Fruit fly (Drosophila melanogaster): ENCODE data around the gene CSN8.

CSN8 gene

DNA sequence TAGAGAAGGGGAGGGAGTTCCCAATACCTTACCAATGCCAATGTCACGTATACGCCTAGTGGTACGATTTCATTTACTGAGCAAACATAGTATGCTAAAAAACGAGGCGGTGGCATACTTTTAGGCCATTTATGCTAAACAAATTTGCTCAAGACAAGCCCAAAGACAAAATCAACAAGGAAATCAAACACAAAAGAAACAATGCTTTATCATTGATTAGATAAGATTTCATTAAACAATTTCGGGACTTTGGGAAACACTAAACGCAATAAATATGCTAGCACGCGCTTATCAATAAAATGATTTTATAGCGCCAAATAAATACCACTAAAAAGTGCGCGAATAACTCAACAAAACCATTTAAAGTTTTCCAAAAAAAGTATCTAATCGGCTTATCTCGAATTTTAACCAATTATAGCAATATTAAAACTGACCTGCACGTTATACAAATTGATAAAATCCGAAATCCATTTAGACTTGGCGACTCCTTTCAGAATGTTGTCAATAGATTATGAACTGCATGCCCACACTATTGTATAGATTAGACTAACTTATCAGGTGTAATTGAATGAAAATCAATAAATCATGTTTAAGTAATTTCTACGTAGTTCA, 14.0 kb upstream of the CSN8 start (continued):
- TF ChIP-seq Abd-B (GFP tag; optimal IDR thresholded peaks at IDR 0.05) (no peak), gsb (GFP tag; IDR thresholded peaks at IDR 0.05) (no peak), CG11696 (GFP tag; IDR thresholded peaks at IDR 0.05) (no peak), eve (GFP tag; optimal IDR thresholded peaks at IDR 0.05) (no peak), Nf-YC (tag; optimal IDR thresholded peaks at IDR 0.05) (no peak), zfh2 (GFP tag; optimal IDR thresholded peaks at IDR 0.05) (no peak), yki (optimal IDR thresholded peaks at IDR 0.05) (no peak), HLHmδ (GFP tag; optimal IDR thresholded peaks at IDR 0.05) (no peak), CG9817 (tag; optimal IDR thresholded peaks at IDR 0.05) (peak; percentile 12), NC2β (GFP tag; optimal IDR thresholded peaks at IDR 0.05) (no peak), MESR4 (GFP tag; optimal IDR thresholded peaks at IDR 0.05) (no peak), hkb (optimal IDR thresholded peaks at IDR 0.05) (no peak), hkb (GFP tag; IDR thresholded peaks at IDR 0.05) (peak; percentile 72), CG34422 (GFP tag; IDR thresholded peaks at IDR 0.05) (no peak), nmo (GFP tag; optimal IDR thresholded peaks at IDR 0.05) (no peak), bbx (GFP tag; IDR thresholded peaks at IDR 0.05; ENCODE audit: partially characterized antibody) (no peak), Stat92E (GFP tag; optimal IDR thresholded peaks at IDR 0.05) (no peak), CG12659 (GFP tag; optimal IDR thresholded peaks at IDR 0.05) (peak; percentile 24), CG7987 (GFP tag; optimal IDR thresholded peaks at IDR 0.05) (peak; percentile 44), Aef1 (GFP tag; IDR thresholded peaks at IDR 0.05) (no peak), ab (GFP tag; optimal IDR thresholded peaks at IDR 0.05) (no peak), CG32532 (GFP tag; IDR thresholded peaks at IDR 0.05) (no peak), crp (GFP tag; optimal IDR thresholded peaks at IDR 0.05) (no peak), dpn (GFP tag; optimal IDR thresholded peaks at IDR 0.05) (peak in 1 of 2 experiments; percentile 21), otp (GFP tag; IDR thresholded peaks at IDR 0.05) (0 out of 3 replicates have a peak, but pooled peaks have one; percentile 26), Taf1 (GFP tag; IDR thresholded peaks at IDR 0.05) (no peak), C15 (GFP tag; IDR thresholded peaks at IDR 0.05) (no peak), Bteb2 (GFP tag; optimal IDR thresholded peaks at IDR 0.05) (peak; percentile 30), btn (GFP tag; optimal IDR thresholded peaks at IDR 0.05) (no peak), CG8089 (GFP tag; optimal IDR thresholded peaks at IDR 0.05) (no peak), CG3163 (GFP tag; optimal IDR thresholded peaks at IDR 0.05) (no peak), Fer2 (tag; optimal IDR thresholded peaks at IDR 0.05) (no peak), Dip3 (GFP tag; optimal IDR thresholded peaks at IDR 0.05) (no peak), HLH54F (GFP tag; optimal IDR thresholded peaks at IDR 0.05) (no peak), CG6683 (GFP tag; optimal IDR thresholded peaks at IDR 0.05) (peak; percentile 2), dm (GFP tag; optimal IDR thresholded peaks at IDR 0.05) (no peak), h (optimal IDR thresholded peaks at IDR 0.05) (no peak), CG15269 (tag; optimal IDR thresholded peaks at IDR 0.05) (peak; percentile 63), CG16815 (GFP tag; optimal IDR thresholded peaks at IDR 0.05) (no peak), B-H2 (GFP tag; optimal IDR thresholded peaks at IDR 0.05) (peak; percentile 49), so (GFP tag; IDR thresholded peaks at IDR 0.05) (0 out of 3 replicates have a peak, but pooled peaks have one; percentile 36), CG16863 (GFP tag; optimal IDR thresholded peaks at IDR 0.05) (peak; percentile 10), Sin3A (optimal IDR thresholded peaks at IDR 0.05) (no peak), Meics (GFP tag; optimal IDR thresholded peaks at IDR 0.05) (peak; percentile 58), schlank (tag; optimal IDR thresholded peaks at IDR 0.05) (peak; percentile 36), sna (GFP tag; IDR thresholded peaks at IDR 0.05; ENCODE audit: partially characterized antibody) (no peak), CG6765 (GFP tag; optimal IDR thresholded peaks at IDR 0.05) (peak; percentile 26), abd-A (tag; optimal IDR thresholded peaks at IDR 0.05) (no peak), BtbVII (GFP tag; optimal IDR thresholded peaks at IDR 0.05) (peak; percentile 57), Pdp1 (GFP tag; optimal IDR thresholded peaks at IDR 0.05) (no peak), CG10543 (GFP tag; optimal IDR thresholded peaks at IDR 0.05) (peak; percentile 51)

Data from whole organism, embryonic.